Fruit fly (Drosophila melanogaster): ENCODE measurements around the gene loco.

loco gene

dm6 chr3R:22639239-22639858 is at the start of gene loco, which contains the start of gene wake (continued):
- TF ChIP-seq mld (GFP tag; IDR thresholded peaks at IDR 0.05; ENCODE audit: partially characterized antibody) (peak; percentile 84; the same call in 2 of the 3 replicates), CG30020 (tag; optimal IDR thresholded peaks at IDR 0.05) (peak; percentile 32), CG13894 (tag; optimal IDR thresholded peaks at IDR 0.05) (peak; percentile 19), phol (tag; optimal IDR thresholded peaks at IDR 0.05) (peak; percentile 64), Ets65A (GFP tag) (peak; percentile 93), sug (tag; optimal IDR thresholded peaks at IDR 0.05) (peak; percentile 2), amos (GFP tag; IDR thresholded peaks at IDR 0.05; ENCODE audit: partially characterized antibody) (peak; percentile 88), Atf-2 (GFP tag; optimal IDR thresholded peaks at IDR 0.05) (no peak), Side (GFP tag; optimal IDR thresholded peaks at IDR 0.05) (peak; percentile 7), CG10543 (GFP tag; optimal IDR thresholded peaks at IDR 0.05) (no peak), CG13296 (GFP tag; optimal IDR thresholded peaks at IDR 0.05) (no peak), knrl (GFP tag; IDR thresholded peaks at IDR 0.05; ENCODE audit: partially characterized antibody) (peak; percentile 94), Fer2 (tag; optimal IDR thresholded peaks at IDR 0.05) (no peak), vnd (GFP tag; IDR thresholded peaks at IDR 0.05; ENCODE audit: partially characterized antibody) (peak; percentile 86), usp (GFP tag; optimal IDR thresholded peaks at IDR 0.05) (no peak), Rfx (GFP tag; IDR thresholded peaks at IDR 0.05) (0 out of 2 replicates have a peak, but pooled peaks have one; percentile 35), CG18011 (GFP tag; optimal IDR thresholded peaks at IDR 0.05) (peak; percentile 99), scrt (GFP tag; optimal IDR thresholded peaks at IDR 0.05) (peak; percentile 4), CG4707 (GFP tag; optimal IDR thresholded peaks at IDR 0.05) (no peak), chinmo (GFP tag; IDR thresholded peaks at IDR 0.05; ENCODE audit: partially characterized antibody) (peak; percentile 81; the same call in 2 of the 4 replicates), Lhr (GFP tag; optimal IDR thresholded peaks at IDR 0.05) (peak; percentile 98), ato (GFP tag; IDR thresholded peaks at IDR 0.05; ENCODE audit: partially characterized antibody) (peak; percentile 71; the same call in 1 of the 2 replicates), CG8478 (optimal IDR thresholded peaks at IDR 0.05) (peak; percentile 12), lola (GFP tag; optimal IDR thresholded peaks at IDR 0.05) (peak in 1 of 3 experiments; percentile 7), Chrac-16 (GFP tag; optimal IDR thresholded peaks at IDR 0.05) (no peak), gt (GFP tag; IDR thresholded peaks at IDR 0.05) (no peak), nmo (GFP tag; optimal IDR thresholded peaks at IDR 0.05) (peak; percentile 53), row (GFP tag; IDR thresholded peaks at IDR 0.05) (0 out of 3 replicates have a peak, but pooled peaks have one; percentile 24), CG14710 (tag; optimal IDR thresholded peaks at IDR 0.05) (peak; percentile 77), MBD-R2 (GFP tag; IDR thresholded peaks at IDR 0.05) (peak; percentile 42), pzg (GFP tag; optimal IDR thresholded peaks at IDR 0.05) (peak; percentile 86), inv (GFP tag; IDR thresholded peaks at IDR 0.05; ENCODE audit: partially characterized antibody) (peak; percentile 84), CG3163 (GFP tag; optimal IDR thresholded peaks at IDR 0.05) (peak; percentile 4), cg (GFP tag; optimal IDR thresholded peaks at IDR 0.05) (peak; percentile 28), Bgb (GFP tag; IDR thresholded peaks at IDR 0.05; ENCODE audit: partially characterized antibody) (peak; percentile 82), unc-4 (GFP tag; IDR thresholded peaks at IDR 0.05; ENCODE audit: partially characterized antibody) (peak; percentile 95), CG12155 (GFP tag; optimal IDR thresholded peaks at IDR 0.05) (peak; percentile 10), jumu (GFP tag; optimal IDR thresholded peaks at IDR 0.05) (peak; percentile 16), CG17829 (tag; optimal IDR thresholded peaks at IDR 0.05) (peak; percentile 33), CG11504 (tag; optimal IDR thresholded peaks at IDR 0.05) (peak; percentile 33), CG4617 (GFP tag; optimal IDR thresholded peaks at IDR 0.05; ENCODE audit: borderline replicate concordance) (peak; percentile 79), CG9797 (GFP tag; optimal IDR thresholded peaks at IDR 0.05) (peak; percentile 37), HLH54F (GFP tag; optimal IDR thresholded peaks at IDR 0.05) (peak; percentile 11), CG4360 (GFP tag; IDR thresholded peaks at IDR 0.05) (no peak), CG7786 (GFP tag; optimal IDR thresholded peaks at IDR 0.05) (peak; percentile 4), gfzf (GFP tag; optimal IDR thresholded peaks at IDR 0.05) (peak; percentile 35), repo (GFP tag; optimal IDR thresholded peaks at IDR 0.05) (peak; percentile 14), CG34422 (GFP tag; IDR thresholded peaks at IDR 0.05) (no peak)
